Worm (Caenorhabditis elegans) whole organism, midembryonic: ENCODE data around the gene bcl-7.

Experiments used
- T22C8.4 ChIP-seq: fragments of 200-800 bp; sonication (Bioruptor generic); IDR thresholded peaks from 2 replicates; pipeline ENCODE4 v1.3.6; 2022; ENCODE audit warnings: missing genetic modification characterization, missing compliant biosample characterization
- cog-1 ChIP-seq: sonication (generic microtip); optimal IDR thresholded peaks from 2 replicates; lab custom pipeline; 2016; ENCODE audit warnings: missing genetic modification characterization, missing compliant biosample characterization
- flt-1 ChIP-seq: fragments of 200-800 bp; sonication (Bioruptor generic); IDR thresholded peaks from 2 replicates; pipeline ENCODE4 v1.3.6; 2022; ENCODE audit warnings: missing genetic modification characterization, missing compliant biosample characterization
- klf-2 ChIP-seq: fragments of 200-800 bp; sonication (Bioruptor generic); conservative IDR thresholded peaks from 2 replicates; pipeline ENCODE4 v1.3.6; 2022; ENCODE audit warnings: missing genetic modification reagents, missing genetic modification characterization, missing compliant biosample characterization
- med-1 ChIP-seq: sonication (generic microtip); optimal IDR thresholded peaks from 2 replicates; lab custom pipeline; 2017; ENCODE audit warnings: missing genetic modification characterization, mild to moderate bottlenecking, missing compliant biosample characterization, antibody characterized with exemption, missing genetic modification reagents; ENCODE audit not compliant: insufficient read depth
- ref-1 ChIP-seq: fragments of 200-800 bp; sonication (Bioruptor generic); conservative IDR thresholded peaks from 2 replicates; pipeline ENCODE4 v1.3.6; 2022; ENCODE audit warnings: missing genetic modification reagents, missing genetic modification characterization, missing compliant biosample characterization
- tab-1 ChIP-seq: fragments of 200-800 bp; sonication (Bioruptor generic); IDR thresholded peaks from 2 replicates; pipeline ENCODE4 v1.3.6; 2022; ENCODE audit warnings: missing genetic modification characterization, missing compliant biosample characterization
- ztf-23 ChIP-seq: fragments of 200-800 bp; sonication (Bioruptor generic); IDR thresholded peaks from 2 replicates; pipeline ENCODE4 v1.3.6; 2022; ENCODE audit warnings: missing genetic modification reagents, missing genetic modification characterization, missing compliant biosample characterization
- ztf-29 ChIP-seq: fragments of 200-800 bp; sonication (Bioruptor generic); IDR thresholded peaks from 2 replicates; pipeline ENCODE4 v1.3.6; 2022; ENCODE audit warnings: missing genetic modification reagents, missing genetic modification characterization, missing compliant biosample characterization

The bcl-7 gene

ce11 chrIII:5931433-5931994, 5.6 kb downstream of the bcl-7 start, which contains the start of gene EGAP1.5:
EGAP1.5 (plus strand) TSS chrIII:5931721.
- TF ChIP-seq tab-1 (GFP tag; lab: Robert Waterston, UW) (0 out of 2 replicates have a peak, but pooled peaks have one; percentile 23), T22C8.4 (no peak)

ce11 chrIII:5932853-5933252, 7.0 kb downstream of the bcl-7 start, which contains the start of gene zmp-1:
zmp-1 (minus strand) TSS chrIII:5932953.
- TF ChIP-seq ztf-29 (no peak), ref-1 (no peak), flt-1 (GFP tag; lab: Robert Waterston, UW) (no peak), T22C8.4 (no peak), klf-2 (GFP tag; lab: Robert Waterston, UW) (no peak), med-1 (GFP tag; lab: Kevin White, UChicago) (no peak)

ce11 chrIII:5934138-5934658, 8.3 kb downstream of the bcl-7 start:
- no peak for TF ChIP-seq tab-1 (GFP tag; lab: Robert Waterston, UW)
- TF ChIP-seq T22C8.4 = no peak
- TF ChIP-seq ztf-29 = no peak
- TF ChIP-seq ztf-23 (GFP tag; lab: Robert Waterston, UW) = no peak
- TF ChIP-seq klf-2 (GFP tag; lab: Robert Waterston, UW) = no peak
- no peak for TF ChIP-seq flt-1 (GFP tag; lab: Robert Waterston, UW)
- no peak for TF ChIP-seq ref-1
- no peak for TF ChIP-seq med-1 (GFP tag; lab: Kevin White, UChicago)
- no peak for TF ChIP-seq cog-1 (tag; lab: Kevin White, UChicago)

ce11 chrIII:5936992-5937391, 11.1 kb downstream of the bcl-7 start, which contains the start of gene EGAP1.1:
EGAP1.1 (minus strand) TSS chrIII:5937220.
- TF ChIP-seq cog-1 (tag; lab: Kevin White, UChicago) (no peak), ref-1 (no peak), ztf-29 (no peak), med-1 (GFP tag; lab: Kevin White, UChicago) (no peak), T22C8.4 (no peak), ztf-23 (GFP tag; lab: Robert Waterston, UW) (no peak), klf-2 (GFP tag; lab: Robert Waterston, UW) (no peak), tab-1 (GFP tag; lab: Robert Waterston, UW) (no peak), flt-1 (GFP tag; lab: Robert Waterston, UW) (no peak)

ce11 chrIII:5938013-5938412, 12.1 kb downstream of the bcl-7 start:
- TF ChIP-seq ztf-23 (GFP tag; lab: Robert Waterston, UW) (peak; percentile 11; the same call in 1 of the 2 replicates), klf-2 (GFP tag; lab: Robert Waterston, UW) (no peak), med-1 (GFP tag; lab: Kevin White, UChicago) (no peak), tab-1 (GFP tag; lab: Robert Waterston, UW) (no peak)

ce11 chrIII:5938790-5939452, 13.0 kb downstream of the bcl-7 start:
- TF ChIP-seq tab-1 (GFP tag; lab: Robert Waterston, UW) = no peak
- TF ChIP-seq flt-1 (GFP tag; lab: Robert Waterston, UW) = no peak
- TF ChIP-seq ztf-23 (GFP tag; lab: Robert Waterston, UW) = no peak
- no peak for TF ChIP-seq cog-1 (tag; lab: Kevin White, UChicago)
- no peak for TF ChIP-seq ztf-29
- no peak for TF ChIP-seq ref-1
- no peak for TF ChIP-seq klf-2 (GFP tag; lab: Robert Waterston, UW)
- no peak for TF ChIP-seq med-1 (GFP tag; lab: Kevin White, UChicago)
- no peak for TF ChIP-seq T22C8.4

ce11 chrIII:5939453-5940296, 13.8 kb downstream of the bcl-7 start, which contains the start of gene ubq-1:
ubq-1 (plus strand) TSS chrIII:5940254.
- TF ChIP-seq tab-1 (GFP tag; lab: Robert Waterston, UW) (0 out of 2 replicates have a peak, but pooled peaks have one; percentile 61), ztf-23 (GFP tag; lab: Robert Waterston, UW) (no peak), klf-2 (GFP tag; lab: Robert Waterston, UW) (no peak), flt-1 (GFP tag; lab: Robert Waterston, UW) (peak; percentile 43; the same call in 1 of the 2 replicates), cog-1 (tag; lab: Kevin White, UChicago) (no peak), ztf-29 (no peak; the same call in 1 of the 2 replicates), T22C8.4 (no peak)

- TF ChIP-seq T22C8.4 (peak; percentile 92), ztf-23 (GFP tag; lab: Robert Waterston, UW) (0 out of 2 replicates have a peak, but pooled peaks have one; percentile 19), med-1 (GFP tag; lab: Kevin White, UChicago) (no peak), tab-1 (GFP tag; lab: Robert Waterston, UW) (no peak), flt-1 (GFP tag; lab: Robert Waterston, UW) (peak; percentile 68; the same call in 1 of the 2 replicates)
Measured at ce11 chrIII:5940525-5940974, 14.7 kb downstream of the bcl-7 start.

ce11 chrIII:5942104-5942503, 16.2 kb downstream of the bcl-7 start:
- TF ChIP-seq ztf-23 (GFP tag; lab: Robert Waterston, UW) (no peak), ztf-29 (no peak), flt-1 (GFP tag; lab: Robert Waterston, UW) (no peak), cog-1 (tag; lab: Kevin White, UChicago) (no peak), med-1 (GFP tag; lab: Kevin White, UChicago) (no peak), ref-1 (no peak), tab-1 (GFP tag; lab: Robert Waterston, UW) (no peak), T22C8.4 (no peak), klf-2 (GFP tag; lab: Robert Waterston, UW) (no peak)
